Fruit fly (Drosophila melanogaster): ENCODE results near the gene CtsK1.
A peak's percentile ranks its signal among the peaks of the same experiment; 100 is the strongest.

DNA sequence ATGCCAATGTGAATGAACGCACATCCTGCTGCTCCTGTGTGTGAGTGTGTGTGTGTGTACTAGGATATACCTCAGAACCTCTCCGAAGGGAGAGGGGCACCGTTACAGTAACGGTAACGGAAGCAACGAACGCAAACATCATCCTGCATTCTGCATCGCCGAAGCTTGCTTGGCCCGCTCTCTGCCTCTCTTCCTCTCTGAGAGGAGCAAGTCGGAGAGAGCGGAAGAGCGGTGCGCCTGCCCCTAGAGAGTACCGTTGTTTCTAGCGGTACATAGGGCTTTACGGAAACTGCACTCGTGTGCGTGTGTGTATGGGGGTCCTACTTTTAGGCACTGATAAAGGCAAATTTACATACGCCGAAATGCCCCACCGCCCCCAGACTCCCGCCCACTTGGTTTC is 2.7 kb upstream of the CtsK1 start:
- TF ChIP-seq jumu (GFP tag; optimal IDR thresholded peaks at IDR 0.05) = no peak
- no peak for TF ChIP-seq Bdp1 (GFP tag; optimal IDR thresholded peaks at IDR 0.05)
- TF ChIP-seq CG11085 (GFP tag; IDR thresholded peaks at IDR 0.05) = no peak
- TF ChIP-seq grau (tag; optimal IDR thresholded peaks at IDR 0.05) = no peak
- TF ChIP-seq CG10543 (GFP tag; optimal IDR thresholded peaks at IDR 0.05) = no peak
- peak; percentile 31 to 58 for TF ChIP-seq Trl (optimal IDR thresholded peaks at IDR 0.05)
- no peak for TF ChIP-seq Trl (GFP tag; optimal IDR thresholded peaks at IDR 0.05)
- TF ChIP-seq CG6654 (GFP tag; optimal IDR thresholded peaks at IDR 0.05) = no peak
- no peak for TF ChIP-seq Hr3 (GFP tag; optimal IDR thresholded peaks at IDR 0.05)

All from whole organism, embryonic.